Worm (Caenorhabditis elegans) whole organism, young adult: Measurements from ENCODE around the gene T28H10.1.

Source experiments
- B0336.3 ChIP-seq: fragments of 200-800 bp; sonication (Bioruptor generic); IDR thresholded peaks from 2 replicates; pipeline ENCODE4 v1.3.6; 2022; ENCODE audit warnings: missing genetic modification characterization, missing compliant biosample characterization
- F39B2.1 ChIP-seq: fragments of 200-800 bp; sonication (Bioruptor generic); IDR thresholded peaks from 2 replicates; pipeline ENCODE4 v1.3.6; 2022; ENCODE audit warnings: missing genetic modification reagents, missing genetic modification characterization, missing compliant biosample characterization
- K12H6.12 ChIP-seq: fragments of 200-800 bp; sonication (Bioruptor generic); optimal IDR thresholded peaks from 2 replicates; lab custom pipeline; 2018; ENCODE audit warnings: mild to moderate bottlenecking, missing genetic modification characterization, missing compliant biosample characterization
- T07F8.4 ChIP-seq: sonication (generic microtip); optimal IDR thresholded peaks from 2 replicates; lab custom pipeline; 2016; ENCODE audit warnings: mild to moderate bottlenecking, missing genetic modification characterization, moderate library complexity, missing compliant biosample characterization
- ZK185.1 ChIP-seq: sonication (generic microtip); optimal IDR thresholded peaks from 2 replicates; lab custom pipeline; 2016; ENCODE audit warnings: mild to moderate bottlenecking, missing genetic modification characterization, missing compliant biosample characterization; ENCODE audit not compliant: poor library complexity, severe bottlenecking
- ama-1 ChIP-seq, 3 experiments: fragments of 150-350 bp in 1 of 3; sonication (generic microtip) in 2 of 3; optimal IDR thresholded peaks; 2 replicates each; lab custom pipeline; 2014 to 2018; ENCODE audit warnings: missing biosample characterization in 2 of 3, missing genetic modification characterization in 2 of 3, missing genetic modification reagents in 2 of 3
- attf-6 ChIP-seq: fragments of 200-800 bp; sonication (Bioruptor generic); IDR thresholded peaks from 2 replicates; pipeline ENCODE4 v1.3.6; 2022; ENCODE audit warnings: missing genetic modification reagents, missing genetic modification characterization, missing compliant biosample characterization
- cebp-1 ChIP-seq, 2 experiments: fragments of 200-800 bp in 1 of 2; sonication (Bioruptor generic) in 1 of 2; sonication (generic microtip) in 1 of 2; IDR thresholded peaks in 1 of 2; optimal IDR thresholded peaks in 1 of 2; 2 replicates each; pipeline versions ENCODE4 v1.3.6 to Lab custom; 2017 to 2022; ENCODE audit warnings: missing compliant biosample characterization in 2 of 2, missing genetic modification characterization in 2 of 2, mild to moderate bottlenecking in 1 of 2, missing genetic modification reagents in 1 of 2, moderate library complexity in 1 of 2
- ceh-100 ChIP-seq: fragments of 200-800 bp; sonication (Bioruptor generic); IDR thresholded peaks from 2 replicates; pipeline ENCODE4 v1.3.6; 2022; ENCODE audit warnings: missing genetic modification reagents, missing genetic modification characterization, missing compliant biosample characterization
- ceh-27 ChIP-seq: fragments of 200-800 bp; sonication (Bioruptor generic); optimal IDR thresholded peaks from 2 replicates; lab custom pipeline; 2018; ENCODE audit warnings: mild to moderate bottlenecking, missing genetic modification characterization, moderate library complexity, missing compliant biosample characterization
- ceh-40 ChIP-seq: fragments of 200-800 bp; sonication (Bioruptor generic); IDR thresholded peaks from 2 replicates; pipeline ENCODE4 v1.3.6; 2022; ENCODE audit warnings: missing genetic modification characterization, missing compliant biosample characterization
- ceh-79 ChIP-seq: sonication (generic microtip); optimal IDR thresholded peaks from 2 replicates; lab custom pipeline; 2017; ENCODE audit warnings: mild to moderate bottlenecking, missing genetic modification characterization, missing compliant biosample characterization
- ceh-91 ChIP-seq: fragments of 200-800 bp; sonication (Bioruptor generic); IDR thresholded peaks from 2 replicates; pipeline ENCODE4 v1.3.6; 2022; ENCODE audit warnings: missing genetic modification reagents, missing genetic modification characterization, missing compliant biosample characterization
- chd-7 ChIP-seq: sonication (generic microtip); optimal IDR thresholded peaks from 2 replicates; lab custom pipeline; 2016; ENCODE audit warnings: mild to moderate bottlenecking, missing genetic modification characterization, moderate library complexity, missing compliant biosample characterization
- die-1 ChIP-seq: sonication (generic microtip); optimal IDR thresholded peaks from 2 replicates; lab custom pipeline; 2016; ENCODE audit warnings: missing genotype, mild to moderate bottlenecking, missing genetic modification characterization, missing compliant biosample characterization
- dox-1 ChIP-seq: fragments of 200-800 bp; sonication (Bioruptor generic); IDR thresholded peaks from 2 replicates; pipeline ENCODE4 v1.3.6; 2022; ENCODE audit warnings: missing genetic modification reagents, missing genetic modification characterization, missing compliant biosample characterization
- efl-1 ChIP-seq: fragments of 150-350 bp; optimal IDR thresholded peaks from 2 replicates; lab custom pipeline; 2014; ENCODE audit warnings: missing biosample characterization, missing genetic modification reagents, missing genetic modification characterization
- gei-17 ChIP-seq: fragments of 200-800 bp; sonication (Bioruptor generic); optimal IDR thresholded peaks from 2 replicates; lab custom pipeline; 2018; ENCODE audit warnings: mild to moderate bottlenecking, missing genetic modification characterization, missing compliant biosample characterization
- him-1 ChIP-seq: sonication (generic microtip); optimal IDR thresholded peaks from 2 replicates; lab custom pipeline; 2016; ENCODE audit warnings: missing genotype, missing genetic modification reagents, missing genetic modification characterization, missing compliant biosample characterization
- hmg-1.2 ChIP-seq: fragments of 200-800 bp; sonication (Bioruptor generic); IDR thresholded peaks from 2 replicates; pipeline ENCODE4 v1.3.6; 2022; ENCODE audit warnings: missing genetic modification reagents, missing genetic modification characterization, missing compliant biosample characterization
- let-607 ChIP-seq, 2 experiments: fragments of 200-800 bp in 1 of 2; sonication (Bioruptor generic) in 1 of 2; sonication (generic microtip) in 1 of 2; optimal IDR thresholded peaks; 2 replicates each; lab custom pipeline; 2016 to 2018; ENCODE audit warnings: mild to moderate bottlenecking in 2 of 2, missing compliant biosample characterization in 2 of 2, missing genetic modification characterization in 2 of 2, moderate library complexity in 2 of 2, missing genotype in 1 of 2
- lir-1 ChIP-seq: fragments of 200-800 bp; sonication (Bioruptor generic); conservative IDR thresholded peaks from 2 replicates; pipeline ENCODE4 v1.3.6; 2022; ENCODE audit warnings: missing genetic modification reagents, missing genetic modification characterization, missing compliant biosample characterization
- madf-3 ChIP-seq: fragments of 200-800 bp; sonication (Bioruptor generic); IDR thresholded peaks from 2 replicates; pipeline ENCODE4 v1.3.6; 2022; ENCODE audit warnings: missing genetic modification reagents, missing genetic modification characterization, missing compliant biosample characterization
- madf-8 ChIP-seq: fragments of 200-800 bp; sonication (Bioruptor generic); conservative IDR thresholded peaks from 2 replicates; pipeline ENCODE4 v1.3.6; 2022; ENCODE audit warnings: missing genetic modification reagents, missing genetic modification characterization, missing compliant biosample characterization
- mes-4 ChIP-seq: sonication (generic microtip); optimal IDR thresholded peaks from 2 replicates; lab custom pipeline; 2016; ENCODE audit warnings: missing genotype, missing genetic modification characterization, missing compliant biosample characterization
- nfya-1 ChIP-seq: sonication (generic microtip); optimal IDR thresholded peaks from 2 replicates; lab custom pipeline; 2017; ENCODE audit warnings: antibody characterized with exemption, missing compliant biosample characterization, missing genetic modification characterization, borderline replicate concordance; ENCODE audit not compliant: insufficient read depth
- nhr-120 ChIP-seq: fragments of 200-800 bp; sonication (Bioruptor generic); IDR thresholded peaks from 2 replicates; pipeline ENCODE4 v1.3.6; 2022; ENCODE audit warnings: missing genetic modification characterization, missing compliant biosample characterization
- nhr-90 ChIP-seq: sonication (generic microtip); optimal IDR thresholded peaks from 2 replicates; lab custom pipeline; 2016; ENCODE audit warnings: missing genotype, mild to moderate bottlenecking, missing genetic modification characterization, missing compliant biosample characterization
- pbrm-1 ChIP-seq: fragments of 200-800 bp; sonication (Bioruptor generic); IDR thresholded peaks from 2 replicates; pipeline ENCODE4 v1.3.6; 2022; ENCODE audit warnings: missing genetic modification reagents, missing genetic modification characterization, missing compliant biosample characterization
- snpc-1.3 ChIP-seq: sonication (generic microtip); optimal IDR thresholded peaks from 2 replicates; lab custom pipeline; 2017; ENCODE audit warnings: missing genetic modification characterization, mild to moderate bottlenecking, missing compliant biosample characterization, antibody characterized with exemption, moderate library complexity, missing genotype, missing genetic modification reagents; ENCODE audit not compliant: insufficient read depth
- snpc-3.4 ChIP-seq: sonication (generic microtip); optimal IDR thresholded peaks from 2 replicates; lab custom pipeline; 2017; ENCODE audit warnings: missing genetic modification characterization, mild to moderate bottlenecking, missing compliant biosample characterization, antibody characterized with exemption, moderate library complexity, missing genotype, missing genetic modification reagents
- sptf-2 ChIP-seq: fragments of 200-800 bp; sonication (Bioruptor generic); optimal IDR thresholded peaks from 2 replicates; lab custom pipeline; 2018; ENCODE audit warnings: mild to moderate bottlenecking, missing genetic modification characterization, missing compliant biosample characterization
- unc-62 ChIP-seq: fragments of 150-350 bp; optimal IDR thresholded peaks from 2 replicates; lab custom pipeline; 2014; ENCODE audit warnings: missing biosample characterization, missing genetic modification reagents, missing genetic modification characterization
- zfh-2 ChIP-seq: fragments of 200-800 bp; sonication (Bioruptor generic); conservative IDR thresholded peaks from 2 replicates; pipeline ENCODE4 v1.3.6; 2022; ENCODE audit warnings: missing genetic modification reagents, missing genetic modification characterization, missing compliant biosample characterization
- zim-3 ChIP-seq: sonication (generic microtip); optimal IDR thresholded peaks from 2 replicates; lab custom pipeline; 2017; ENCODE audit warnings: mild to moderate bottlenecking, missing genetic modification characterization, moderate library complexity, missing compliant biosample characterization
- ztf-28 ChIP-seq: fragments of 200-800 bp; sonication (Bioruptor generic); IDR thresholded peaks from 2 replicates; pipeline ENCODE4 v1.3.6; 2022; ENCODE audit warnings: missing genetic modification reagents, missing genetic modification characterization, missing compliant biosample characterization

T28H10.1 gene

DNA sequence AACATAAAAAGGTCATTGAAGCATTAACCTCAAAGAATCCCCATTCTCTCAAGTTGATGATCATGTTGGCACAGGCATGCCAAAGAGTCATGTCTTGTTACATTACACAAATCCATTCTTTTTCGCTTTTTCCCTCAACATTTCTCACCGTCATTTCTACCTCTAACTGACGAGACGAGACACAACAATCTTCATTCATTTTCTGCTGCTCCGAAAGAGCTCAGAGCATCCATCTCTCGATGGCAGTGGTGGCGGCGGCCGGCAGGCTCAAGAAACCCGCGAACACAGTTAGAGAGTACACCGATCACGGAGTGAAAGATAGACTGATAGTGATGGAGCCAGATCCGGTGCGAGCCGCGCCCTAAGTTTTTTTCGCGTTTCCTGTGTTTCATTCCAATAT lies 26.5 kb upstream of the T28H10.1 start:
- TF ChIP-seq ZK185.1 (tag; lab: Kevin White, UChicago), result no peak
- no peak for TF ChIP-seq let-607 (tag; optimal IDR thresholded peaks at IDR 0.05; lab: Kevin White, UChicago)
- TF ChIP-seq sptf-2, result no peak
- TF ChIP-seq F39B2.1 (GFP tag; lab: Robert Waterston, UW), result no peak
- TF ChIP-seq ama-1 (optimal IDR thresholded peaks at IDR 0.05; lab: Kevin White, UChicago), result no peak
- no peak for TF ChIP-seq ama-1 (GFP tag; optimal IDR thresholded peaks at IDR 0.05; lab: Kevin White, UChicago)
- TF ChIP-seq lir-1 (GFP tag; lab: Robert Waterston, UW), result no peak
- no peak for TF ChIP-seq ceh-100
- TF ChIP-seq T07F8.4 (tag; lab: Kevin White, UChicago), result no peak
- TF ChIP-seq ceh-40 (GFP tag; lab: Robert Waterston, UW), result no peak
- TF ChIP-seq unc-62, result no peak
- no peak for TF ChIP-seq B0336.3
- TF ChIP-seq ceh-79 (tag; lab: Kevin White, UChicago), result no peak
- no peak for TF ChIP-seq dox-1 (GFP tag; lab: Robert Waterston, UW)
- no peak for TF ChIP-seq ztf-28 (GFP tag; lab: Robert Waterston, UW)
- TF ChIP-seq attf-6 (GFP tag; lab: Robert Waterston, UW), result no peak
- peak; percentile 38; the same call in 1 of the 2 replicates for TF ChIP-seq pbrm-1 (GFP tag; lab: Robert Waterston, UW)
- peak; percentile 26 for TF ChIP-seq chd-7
- no peak for TF ChIP-seq him-1 (tag; lab: Kevin White, UChicago)
- peak; percentile 9 for TF ChIP-seq K12H6.12
- TF ChIP-seq nhr-90 (tag; lab: Kevin White, UChicago), result peak; percentile 5
- TF ChIP-seq ceh-91, result no peak
- TF ChIP-seq nfya-1 (tag; lab: Kevin White, UChicago), result no peak
- peak; percentile 34 for TF ChIP-seq zim-3 (tag; lab: Kevin White, UChicago)
- TF ChIP-seq zfh-2, result peak; percentile 92
- no peak for TF ChIP-seq gei-17
- TF ChIP-seq snpc-3.4, result no peak
- TF ChIP-seq nhr-120 (GFP tag; lab: Robert Waterston, UW), result no peak

DNA sequence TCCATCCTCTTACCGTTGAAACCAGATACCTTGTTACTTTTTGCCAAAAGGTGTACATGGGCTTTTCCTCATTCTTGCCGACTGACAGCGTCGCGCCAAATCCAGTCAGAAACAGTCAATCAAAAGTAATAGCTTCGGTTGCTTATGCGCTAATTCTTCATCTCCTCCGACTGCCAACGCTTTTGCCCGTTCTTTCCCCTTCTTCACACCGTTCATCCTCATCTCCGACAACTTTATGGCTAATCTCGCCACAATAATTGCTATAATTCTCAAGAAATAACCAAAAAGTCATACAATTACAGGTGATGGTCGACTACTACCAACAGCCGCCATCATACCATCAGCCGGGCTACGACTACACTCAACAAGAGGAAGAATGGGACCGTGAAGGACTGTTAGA lies 25.5 kb upstream of the T28H10.1 start, which contains the start of gene atn-1:
Gene atn-1 (plus strand): TSS at position 301 of the 400 bp plus-strand sequence.
- no peak for TF ChIP-seq efl-1 (GFP tag; lab: Kevin White, UChicago)
- no peak for TF ChIP-seq madf-8

DNA sequence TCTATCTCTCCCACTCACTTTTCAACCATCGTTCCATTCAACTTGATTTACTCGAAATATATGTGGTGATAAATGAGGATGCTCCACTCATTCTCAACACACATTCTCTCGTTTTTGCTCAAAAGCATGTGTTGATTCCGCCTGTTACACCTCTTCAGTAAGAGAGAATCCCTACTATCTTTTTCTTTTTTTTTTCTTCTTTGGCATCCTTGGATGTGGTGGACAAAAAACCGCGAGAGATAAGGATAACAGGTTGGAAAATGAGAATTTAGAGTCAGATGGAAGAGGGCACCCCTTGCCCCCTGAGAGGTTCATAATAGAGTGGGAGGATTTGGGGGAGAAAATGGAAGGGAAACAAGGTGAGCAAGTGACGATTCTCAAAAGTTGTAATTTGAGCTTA lies 24.6 kb upstream of the T28H10.1 start:
- TF ChIP-seq hmg-1.2 (0 out of 2 replicates have a peak, but pooled peaks have one; percentile 10), die-1 (tag; lab: Kevin White, UChicago) (no peak)

DNA sequence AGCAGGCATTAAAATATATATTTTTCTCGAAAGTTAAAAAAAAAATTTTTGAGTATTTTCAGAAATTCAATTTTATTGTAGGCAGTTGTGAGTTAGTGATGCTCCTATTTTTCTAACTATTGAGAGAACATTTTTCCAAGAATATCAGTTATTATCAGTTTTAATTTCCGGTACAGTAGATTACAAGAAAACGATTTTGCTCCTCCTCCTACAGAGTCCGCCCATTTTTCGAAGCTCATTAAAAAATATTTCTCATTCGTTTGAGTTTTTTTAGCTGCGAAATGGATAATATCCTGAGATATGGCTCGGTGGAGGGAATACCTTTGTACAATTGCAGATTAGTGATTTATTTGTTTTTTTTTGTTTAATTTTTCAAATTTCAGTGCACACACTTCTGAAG lies 19.0 kb upstream of the T28H10.1 start, which contains the start of gene srt-39:
Gene srt-39 (plus strand): TSS at position 301 of the 400 bp plus-strand sequence.
- TF ChIP-seq cebp-1 (GFP tag; IDR thresholded peaks at IDR 0.05; lab: Robert Waterston, UW) (no peak), cebp-1 (tag; optimal IDR thresholded peaks at IDR 0.05; lab: Kevin White, UChicago) (peak; percentile 6), snpc-1.3 (tag; lab: Kevin White, UChicago) (no peak), mes-4 (tag; lab: Kevin White, UChicago) (no peak), madf-3 (GFP tag; lab: Robert Waterston, UW) (no peak), ceh-27 (no peak)
